Fruit fly (Drosophila melanogaster) whole organism, embryonic: Measurements from ENCODE around the gene Wwox.

Experiments
- Abd-B ChIP-seq: fragments of 200-800 bp; sonication (Bioruptor generic); optimal IDR thresholded peaks from 2 replicates; lab custom pipeline; 2018; ENCODE audit warnings: missing biosample characterization, mild to moderate bottlenecking, missing genetic modification characterization, moderate library complexity
- Antp ChIP-seq: fragments of 200-800 bp; sonication (Bioruptor generic); optimal IDR thresholded peaks from 3 replicates; lab custom pipeline; 2016; ENCODE audit warnings: missing biosample characterization, missing genetic modification characterization
- Atf3 ChIP-seq: fragments of 200-800 bp; sonication (Bioruptor generic); optimal IDR thresholded peaks from 3 replicates; lab custom pipeline; 2016; ENCODE audit warnings: missing biosample characterization, missing genetic modification characterization
- B-H1 ChIP-seq: fragments of 200-800 bp; sonication (Bioruptor generic); IDR thresholded peaks from 3 replicates; pipeline ENCODE4 v1.3.6; 2022; ENCODE audit warnings: missing biosample characterization, missing genetic modification characterization
- Bdp1 ChIP-seq: fragments of 200-800 bp; sonication (Bioruptor generic); optimal IDR thresholded peaks from 3 replicates; lab custom pipeline; 2016; ENCODE audit warnings: missing biosample characterization, missing genetic modification characterization
- CG11093 ChIP-seq: fragments of 200-800 bp; sonication (Bioruptor generic); IDR thresholded peaks from 3 replicates; pipeline ENCODE4 v1.3.6; 2022; ENCODE audit warnings: missing biosample characterization, missing genetic modification characterization
- CG11247 ChIP-seq: fragments of 200-800 bp; sonication (Bioruptor generic); IDR thresholded peaks from 2 replicates; pipeline ENCODE4 v1.3.6; 2022; ENCODE audit warnings: missing biosample characterization, missing genetic modification characterization
- CG12219 ChIP-seq: fragments of 200-800 bp; sonication (Bioruptor generic); optimal IDR thresholded peaks from 3 replicates; lab custom pipeline; 2018; ENCODE audit warnings: missing biosample characterization, mild to moderate bottlenecking, missing genetic modification characterization
- CG12744 ChIP-seq: fragments of 200-800 bp; sonication (Bioruptor generic); optimal IDR thresholded peaks from 2 replicates; lab custom pipeline; 2016; ENCODE audit warnings: missing biosample characterization, missing genetic modification characterization
- CG14860 ChIP-seq: fragments of 200-800 bp; sonication (Bioruptor generic); IDR thresholded peaks from 3 replicates; pipeline ENCODE4 v1.3.6; 2022; ENCODE audit warnings: missing biosample characterization, missing genetic modification characterization; ENCODE audit not compliant: partially characterized antibody
- CG16779 ChIP-seq: fragments of 200-800 bp; sonication (Bioruptor generic); IDR thresholded peaks from 2 replicates; pipeline ENCODE4 v1.3.6; 2022; ENCODE audit warnings: missing biosample characterization, missing genetic modification characterization
- CG16813 ChIP-seq: fragments of 200-800 bp; sonication (Bioruptor generic); IDR thresholded peaks from 3 replicates; pipeline ENCODE4 v1.3.6; 2022; ENCODE audit warnings: missing biosample characterization, missing genetic modification characterization; ENCODE audit not compliant: partially characterized antibody
- CG16815 ChIP-seq: fragments of 200-800 bp; sonication (Bioruptor generic); optimal IDR thresholded peaks from 3 replicates; lab custom pipeline; 2017; ENCODE audit warnings: missing biosample characterization, mild to moderate bottlenecking, missing genetic modification characterization
- CG17328 ChIP-seq: fragments of 200-800 bp; sonication (Bioruptor generic); IDR thresholded peaks from 2 replicates; pipeline ENCODE4 v1.3.6; 2022; ENCODE audit warnings: missing biosample characterization, missing genetic modification characterization
- CG17802 ChIP-seq: fragments of 200-800 bp; sonication (Bioruptor generic); optimal IDR thresholded peaks from 2 replicates; lab custom pipeline; 2018; ENCODE audit warnings: missing biosample characterization, mild to moderate bottlenecking, missing genetic modification characterization, moderate library complexity
- CG1832 ChIP-seq: fragments of 200-800 bp; sonication (Bioruptor generic); optimal IDR thresholded peaks from 2 replicates; lab custom pipeline; 2017; ENCODE audit warnings: missing biosample characterization, mild to moderate bottlenecking, missing genetic modification characterization, inconsistent platforms
- CG18599 ChIP-seq: fragments of 200-800 bp; sonication (Bioruptor generic); optimal IDR thresholded peaks from 3 replicates; lab custom pipeline; 2017; ENCODE audit warnings: missing biosample characterization, missing genetic modification characterization, mild to moderate bottlenecking, moderate library complexity, missing genetic modification reagents
- CG2116 ChIP-seq: fragments of 200-800 bp; sonication (Bioruptor generic); optimal IDR thresholded peaks from 3 replicates; lab custom pipeline; 2018; ENCODE audit warnings: missing biosample characterization, mild to moderate bottlenecking, missing genetic modification characterization
- CG30431 ChIP-seq: fragments of 200-800 bp; sonication (Bioruptor generic); optimal IDR thresholded peaks from 2 replicates; lab custom pipeline; 2017; ENCODE audit warnings: missing biosample characterization, missing genetic modification characterization
- CG34422 ChIP-seq: fragments of 200-800 bp; sonication (Bioruptor generic); IDR thresholded peaks from 3 replicates; pipeline ENCODE4 v1.3.6; 2022; ENCODE audit warnings: missing biosample characterization, missing genetic modification characterization
- CG3838 ChIP-seq: fragments of 200-800 bp; sonication (Bioruptor generic); optimal IDR thresholded peaks from 3 replicates; lab custom pipeline; 2016; ENCODE audit warnings: missing biosample characterization, missing genetic modification characterization
- CG4360 ChIP-seq: fragments of 200-800 bp; sonication (Bioruptor generic); IDR thresholded peaks from 2 replicates; pipeline ENCODE4 v1.3.6; 2022; ENCODE audit warnings: missing biosample characterization, missing genetic modification characterization
- CG4707 ChIP-seq: fragments of 200-800 bp; sonication (Bioruptor generic); optimal IDR thresholded peaks from 2 replicates; lab custom pipeline; 2018; ENCODE audit warnings: missing biosample characterization, mild to moderate bottlenecking, missing genetic modification characterization, moderate library complexity
- CG6689 ChIP-seq: fragments of 200-800 bp; sonication (Bioruptor generic); IDR thresholded peaks from 2 replicates; pipeline ENCODE4 v1.3.6; 2022; ENCODE audit warnings: missing biosample characterization, missing genetic modification characterization
- CG7357 ChIP-seq: fragments of 200-800 bp; sonication (Bioruptor generic); IDR thresholded peaks from 3 replicates; pipeline ENCODE4 v1.3.6; 2022; ENCODE audit warnings: missing biosample characterization, missing genetic modification characterization
- CG8765 ChIP-seq: fragments of 200-800 bp; sonication (Bioruptor generic); IDR thresholded peaks from 2 replicates; pipeline ENCODE4 v1.3.6; 2022; ENCODE audit warnings: missing biosample characterization, missing genetic modification characterization
- CG8924 ChIP-seq: fragments of 200-800 bp; optimal IDR thresholded peaks from 3 replicates; lab custom pipeline; 2019; ENCODE audit warnings: missing biosample characterization, mild to moderate bottlenecking, missing genetic modification characterization, moderate library complexity
- Dfd ChIP-seq, 2 experiments: fragments of >200 bp; optimal IDR thresholded peaks; 2 replicates each; lab custom pipeline; 2017; ENCODE audit warnings: missing biosample characterization in 2 of 2, missing genetic modification characterization in 2 of 2
- Elba2 ChIP-seq: fragments of 200-800 bp; sonication (Bioruptor generic); optimal IDR thresholded peaks from 3 replicates; lab custom pipeline; 2016; ENCODE audit warnings: missing biosample characterization, missing genetic modification characterization
- H15 ChIP-seq: fragments of 200-800 bp; sonication (Bioruptor generic); IDR thresholded peaks from 3 replicates; pipeline ENCODE4 v1.3.6; 2022; ENCODE audit warnings: missing biosample characterization, missing genetic modification characterization
- Hmr ChIP-seq: fragments of 200-800 bp; sonication (Bioruptor generic); optimal IDR thresholded peaks from 3 replicates; lab custom pipeline; 2017; ENCODE audit warnings: mild to moderate bottlenecking, missing biosample characterization, missing genetic modification reagents, missing genetic modification characterization
- Lim3 ChIP-seq: fragments of 200-800 bp; sonication (Bioruptor generic); IDR thresholded peaks from 2 replicates; pipeline ENCODE4 v1.3.6; 2022; ENCODE audit warnings: missing biosample characterization, missing genetic modification characterization
- Mad ChIP-seq: fragments of 200-800 bp; sonication (Bioruptor generic); optimal IDR thresholded peaks from 2 replicates; lab custom pipeline; 2016; ENCODE audit warnings: missing biosample characterization, missing genetic modification characterization
- PHDP ChIP-seq: fragments of 200-800 bp; sonication (Bioruptor generic); optimal IDR thresholded peaks from 3 replicates; lab custom pipeline; 2018; ENCODE audit warnings: missing biosample characterization, mild to moderate bottlenecking, missing genetic modification characterization, moderate library complexity
- Six4 ChIP-seq: fragments of 200-800 bp; sonication (Bioruptor generic); optimal IDR thresholded peaks from 2 replicates; lab custom pipeline; 2016; ENCODE audit warnings: missing biosample characterization, missing genetic modification characterization
- Usf ChIP-seq: fragments of 200-800 bp; sonication (Bioruptor generic); optimal IDR thresholded peaks from 2 replicates; lab custom pipeline; 2017; ENCODE audit warnings: missing genotype, missing biosample characterization, missing genetic modification characterization
- danr ChIP-seq: fragments of 200-800 bp; sonication (Bioruptor generic); IDR thresholded peaks from 2 replicates; pipeline ENCODE4 v1.3.6; 2022; ENCODE audit warnings: missing biosample characterization, missing genetic modification characterization
- dimm ChIP-seq: fragments of 200-800 bp; sonication (Bioruptor generic); IDR thresholded peaks from 2 replicates; pipeline ENCODE4 v1.3.6; 2022; ENCODE audit warnings: missing biosample characterization, missing genetic modification characterization
- disco-r ChIP-seq: fragments of 200-800 bp; sonication (Bioruptor generic); optimal IDR thresholded peaks from 2 replicates; lab custom pipeline; 2016; ENCODE audit warnings: missing biosample characterization, missing genetic modification characterization
- dmrt99B ChIP-seq: fragments of 200-800 bp; sonication (Bioruptor generic); optimal IDR thresholded peaks from 2 replicates; lab custom pipeline; 2018; ENCODE audit warnings: missing biosample characterization, mild to moderate bottlenecking, missing genetic modification characterization, moderate library complexity
- eve ChIP-seq, 2 experiments: fragments of >200 bp; optimal IDR thresholded peaks; 2 replicates each; lab custom pipeline; 2017; ENCODE audit warnings: missing biosample characterization in 2 of 2, missing genetic modification characterization in 2 of 2
- fd3F ChIP-seq: fragments of 200-800 bp; sonication (Bioruptor generic); optimal IDR thresholded peaks from 2 replicates; lab custom pipeline; 2018; ENCODE audit warnings: missing biosample characterization, mild to moderate bottlenecking, missing genetic modification characterization, moderate library complexity
- lab ChIP-seq: fragments of 200-800 bp; sonication (Bioruptor generic); optimal IDR thresholded peaks from 3 replicates; lab custom pipeline; 2017; ENCODE audit warnings: missing biosample characterization, missing genetic modification characterization, mild to moderate bottlenecking, moderate library complexity, missing genetic modification reagents
- mld ChIP-seq: fragments of 200-800 bp; sonication (Bioruptor generic); IDR thresholded peaks from 3 replicates; pipeline ENCODE4 v1.3.6; 2022; ENCODE audit warnings: missing biosample characterization, missing genetic modification characterization; ENCODE audit not compliant: partially characterized antibody
- onecut ChIP-seq: fragments of 200-800 bp; sonication (Bioruptor generic); IDR thresholded peaks from 2 replicates; pipeline ENCODE4 v1.3.6; 2022; ENCODE audit warnings: missing biosample characterization, missing genetic modification characterization
- otp ChIP-seq: fragments of 200-800 bp; sonication (Bioruptor generic); IDR thresholded peaks from 3 replicates; pipeline ENCODE4, ENCODE4 v1.3.6; 2022; ENCODE audit warnings: missing biosample characterization, missing genetic modification characterization
- pan ChIP-seq, 4 experiments: fragments of >200 bp in 3 of 4; fragments of 200-800 bp in 1 of 4; sonication (Bioruptor generic) in 1 of 4; optimal IDR thresholded peaks in 3 of 4; IDR thresholded peaks in 1 of 4; 2 replicates each; pipeline versions ENCODE4 v1.3.6 to Lab custom; 2017 to 2022; ENCODE audit warnings: missing biosample characterization in 2 of 4, missing genetic modification characterization in 2 of 4, mixed read lengths in 1 of 4
- vvl ChIP-seq: fragments of 200-800 bp; sonication (Bioruptor generic); IDR thresholded peaks from 2 replicates; pipeline ENCODE4 v1.3.6; 2022; ENCODE audit warnings: missing biosample characterization, missing genetic modification characterization
- z ChIP-seq: fragments of 200-800 bp; sonication (Bioruptor generic); IDR thresholded peaks from 3 replicates; pipeline ENCODE4 v1.3.6; 2022; ENCODE audit warnings: missing biosample characterization, missing genetic modification characterization
- zfh1 ChIP-seq: fragments of 200-800 bp; sonication (Bioruptor generic); IDR thresholded peaks from 3 replicates; pipeline ENCODE4 v1.3.6; 2022; ENCODE audit warnings: missing biosample characterization, missing genetic modification characterization

Gene Wwox

DNA sequence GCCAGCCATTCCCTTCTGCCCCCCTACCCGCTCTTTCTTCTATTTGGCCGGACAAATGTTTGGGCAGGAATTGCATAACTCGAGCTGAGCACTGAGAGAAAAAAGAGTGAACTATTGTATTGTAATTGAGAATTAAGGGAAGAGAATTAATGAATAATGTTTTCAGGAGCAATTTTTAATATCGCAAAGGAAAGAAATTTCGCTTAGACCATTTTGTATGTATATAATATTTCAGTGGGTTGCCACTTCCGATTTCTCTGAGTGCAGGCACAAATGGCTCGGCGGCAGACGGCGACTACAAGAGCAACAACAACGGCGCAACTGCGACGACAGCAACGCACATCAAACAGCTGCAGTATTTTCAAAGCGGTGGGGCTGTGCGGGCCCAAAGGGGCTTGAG, 39.5 kb downstream of the Wwox start (continued):
- TF ChIP-seq lab (GFP tag; lab: Kevin White, UChicago) (peak; percentile 76), fd3F (GFP tag; lab: Kevin White, UChicago) (peak; percentile 49), CG30431 (GFP tag; lab: Kevin White, UChicago) (peak; percentile 43), Abd-B (GFP tag; lab: Kevin White, UChicago) (peak; percentile 45), Lim3 (GFP tag; lab: Robert Waterston, UW) (peak; percentile 62; the same call in 1 of the 2 replicates), Hmr (GFP tag; lab: Kevin White, UChicago) (peak; percentile 56), z (GFP tag; lab: Robert Waterston, UW) (peak; percentile 49; the same call in 1 of the 3 replicates), CG6689 (GFP tag; lab: Robert Waterston, UW) (peak; percentile 84), CG3838 (no peak), Dfd (GFP tag; optimal IDR thresholded peaks at IDR 0.05; lab: Kevin White, UChicago) (no peak), vvl (GFP tag; lab: Robert Waterston, UW) (peak; percentile 87), disco-r (GFP tag; lab: Kevin White, UChicago) (peak; percentile 36), Atf3 (GFP tag; lab: Kevin White, UChicago) (peak; percentile 68), Mad (GFP tag; lab: Kevin White, UChicago) (peak; percentile 67), CG1832 (GFP tag; lab: Kevin White, UChicago) (no peak), onecut (GFP tag; lab: Robert Waterston, UW) (peak; percentile 74), Antp (GFP tag; lab: Kevin White, UChicago) (peak; percentile 61), B-H1 (GFP tag; lab: Robert Waterston, UW) (peak; percentile 77), danr (GFP tag; lab: Robert Waterston, UW) (0 out of 2 replicates have a peak, but pooled peaks have one; percentile 41), Six4 (GFP tag; lab: Kevin White, UChicago) (peak; percentile 30), CG12219 (GFP tag; lab: Kevin White, UChicago) (peak; percentile 73), CG2116 (no peak), CG4707 (GFP tag; lab: Kevin White, UChicago) (peak; percentile 43), mld (no peak), CG11093 (peak; percentile 49; the same call in 1 of the 3 replicates), zfh1 (GFP tag; lab: Robert Waterston, UW) (peak; percentile 87), H15 (peak; percentile 58; the same call in 2 of the 3 replicates), Usf (GFP tag; lab: Kevin White, UChicago) (no peak), CG16779 (GFP tag; lab: Robert Waterston, UW) (no peak), CG11247 (GFP tag; lab: Robert Waterston, UW) (no peak), CG16813 (no peak), PHDP (tag; lab: Kevin White, UChicago) (peak; percentile 74), CG17802 (tag; lab: Kevin White, UChicago) (peak; percentile 8), CG17328 (GFP tag; lab: Robert Waterston, UW) (peak; percentile 82), eve (GFP tag; optimal IDR thresholded peaks at IDR 0.05; lab: Kevin White, UChicago) (peak in 1 of 2 experiments; percentile 81), Bdp1 (GFP tag; lab: Kevin White, UChicago) (peak; percentile 39), CG16815 (GFP tag; lab: Kevin White, UChicago) (peak; percentile 49), dimm (GFP tag; lab: Robert Waterston, UW) (peak; percentile 43), CG34422 (peak; percentile 82), CG18599 (GFP tag; lab: Kevin White, UChicago) (peak; percentile 58), CG8765 (GFP tag; lab: Robert Waterston, UW) (no peak; the same call in 1 of the 2 replicates), CG4360 (GFP tag; lab: Robert Waterston, UW) (peak; percentile 53; the same call in 1 of the 2 replicates), dmrt99B (peak; percentile 87), CG7357 (GFP tag; lab: Robert Waterston, UW) (peak; percentile 74; the same call in 2 of the 3 replicates), Elba2 (peak; percentile 11), CG14860 (GFP tag; lab: Robert Waterston, UW) (no peak), pan (optimal IDR thresholded peaks at IDR 0.05; lab: Kevin White, UChicago) (no peak), pan (GFP tag; optimal IDR thresholded peaks at IDR 0.05 in 1 of 2, IDR thresholded peaks at IDR 0.05 in 1 of 2) (peak in 1 of 2 experiments; percentile 88), CG12744 (GFP tag; lab: Kevin White, UChicago) (peak; percentile 62), otp (GFP tag; lab: Robert Waterston, UW) (peak; percentile 84), CG8924 (tag; lab: Kevin White, UChicago) (peak; percentile 71)
